Worm (Caenorhabditis elegans): Measurements from ENCODE around the gene arx-5.

ce11 chrIII:12864648-12865047, 46.7 kb upstream of the arx-5 start, which contains the start of gene Y37D8A.8:
- no peak for TF ChIP-seq jun-1 (tag; optimal IDR thresholded peaks at IDR 0.05)
- TF ChIP-seq fos-1 (tag; optimal IDR thresholded peaks at IDR 0.05) = no peak
- TF ChIP-seq elt-2 (tag; optimal IDR thresholded peaks at IDR 0.05) = no peak
- no peak for TF ChIP-seq fkh-10 (GFP tag; optimal IDR thresholded peaks at IDR 0.05)
- no peak for TF ChIP-seq lin-15B (tag; optimal IDR thresholded peaks at IDR 0.05)
- TF ChIP-seq ceh-28 (tag; optimal IDR thresholded peaks at IDR 0.05) = no peak

Measured in whole organism, L3 larva.